Fruit fly (Drosophila melanogaster) whole organism, prepupa: ENCODE results near the gene hdm.
A peak's percentile ranks its signal among the peaks of the same experiment; 100 is the strongest.

Source experiments
- CG10631 ChIP-seq: fragments of 200-800 bp; sonication (Bioruptor generic); optimal IDR thresholded peaks from 2 replicates; lab custom pipeline; 2016; ENCODE audit warnings: missing biosample characterization, missing genetic modification characterization
- CG11902 ChIP-seq: fragments of 200-800 bp; sonication (Bioruptor generic); optimal IDR thresholded peaks from 3 replicates; lab custom pipeline; 2016; ENCODE audit warnings: missing biosample characterization, missing genetic modification characterization
- CG15336 ChIP-seq: fragments of 200-800 bp; sonication (Bioruptor generic); IDR thresholded peaks from 2 replicates; pipeline ENCODE4 v1.3.6; 2022; ENCODE audit warnings: missing biosample characterization, missing genetic modification characterization
- CG34406 ChIP-seq: fragments of 200-800 bp; sonication (Bioruptor generic); optimal IDR thresholded peaks from 3 replicates; lab custom pipeline; 2016; ENCODE audit warnings: missing biosample characterization, missing genetic modification characterization
- CG4318 ChIP-seq: fragments of 200-800 bp; sonication (Bioruptor generic); optimal IDR thresholded peaks from 3 replicates; lab custom pipeline; 2017; ENCODE audit warnings: missing biosample characterization, mild to moderate bottlenecking, missing genetic modification characterization
- CG6163 ChIP-seq: fragments of 200-800 bp; sonication (Bioruptor generic); IDR thresholded peaks from 3 replicates; pipeline ENCODE4 v1.3.6; 2022; ENCODE audit warnings: missing biosample characterization, missing genetic modification characterization
- CG6276 ChIP-seq: fragments of 200-800 bp; sonication (Bioruptor generic); optimal IDR thresholded peaks from 2 replicates; lab custom pipeline; 2017; ENCODE audit warnings: missing biosample characterization, mild to moderate bottlenecking, missing genetic modification characterization
- CG6792 ChIP-seq: fragments of 200-800 bp; sonication (Bioruptor generic); optimal IDR thresholded peaks from 3 replicates; lab custom pipeline; 2016; ENCODE audit warnings: missing biosample characterization, missing genetic modification characterization
- CG6808 ChIP-seq: fragments of 200-800 bp; sonication (Bioruptor generic); optimal IDR thresholded peaks from 3 replicates; lab custom pipeline; 2017; ENCODE audit warnings: missing biosample characterization, missing genetic modification characterization, mild to moderate bottlenecking, moderate library complexity, missing genetic modification reagents
- CG8319 ChIP-seq: fragments of 200-800 bp; sonication (Bioruptor generic); optimal IDR thresholded peaks from 3 replicates; lab custom pipeline; 2016; ENCODE audit warnings: missing biosample characterization, missing genetic modification characterization
- CG8632 ChIP-seq: fragments of 200-800 bp; sonication (Bioruptor generic); optimal IDR thresholded peaks from 3 replicates; lab custom pipeline; 2016; ENCODE audit warnings: missing biosample characterization, missing genetic modification characterization
- CG9139 ChIP-seq: fragments of 200-800 bp; sonication (Bioruptor generic); optimal IDR thresholded peaks from 3 replicates; lab custom pipeline; 2017; ENCODE audit warnings: missing biosample characterization, mild to moderate bottlenecking, missing genetic modification characterization
- Ets21C ChIP-seq: fragments of 200-800 bp; sonication (Bioruptor generic); optimal IDR thresholded peaks from 3 replicates; lab custom pipeline; 2016; ENCODE audit warnings: missing biosample characterization, missing genetic modification characterization
- Gug ChIP-seq: fragments of 200-800 bp; sonication (Bioruptor generic); IDR thresholded peaks from 2 replicates; pipeline ENCODE4 v1.3.6; 2022; ENCODE audit warnings: missing biosample characterization, missing genetic modification characterization
- Hr38 ChIP-seq: sonication (Bioruptor generic); optimal IDR thresholded peaks from 2 replicates; lab custom pipeline; 2016; ENCODE audit warnings: missing biosample characterization, missing genetic modification characterization
- Hr39 ChIP-seq: fragments of 200-800 bp; sonication (Bioruptor generic); optimal IDR thresholded peaks from 2 replicates; lab custom pipeline; 2016; ENCODE audit warnings: missing biosample characterization, missing genetic modification characterization
- Hr4 ChIP-seq: fragments of 200-800 bp; sonication (Bioruptor generic); optimal IDR thresholded peaks from 3 replicates; lab custom pipeline; 2016; ENCODE audit warnings: missing biosample characterization, missing genetic modification characterization
- Met ChIP-seq: fragments of 200-800 bp; sonication (Bioruptor generic); optimal IDR thresholded peaks from 3 replicates; lab custom pipeline; 2016; ENCODE audit warnings: missing biosample characterization, missing genetic modification characterization
- OdsH ChIP-seq: fragments of 200-800 bp; sonication (Bioruptor generic); optimal IDR thresholded peaks from 3 replicates; lab custom pipeline; 2016; ENCODE audit warnings: missing biosample characterization, missing genetic modification characterization
- Smox ChIP-seq: fragments of 200-800 bp; sonication (Bioruptor generic); optimal IDR thresholded peaks from 3 replicates; lab custom pipeline; 2016; ENCODE audit warnings: missing biosample characterization, missing genetic modification characterization
- Sox102F ChIP-seq: fragments of 200-800 bp; sonication (Bioruptor generic); optimal IDR thresholded peaks from 2 replicates; lab custom pipeline; 2016; ENCODE audit warnings: missing biosample characterization, mild to moderate bottlenecking, missing genetic modification characterization
- Sox15 ChIP-seq: fragments of 200-800 bp; sonication (Bioruptor generic); optimal IDR thresholded peaks from 3 replicates; lab custom pipeline; 2016; ENCODE audit warnings: missing biosample characterization, missing genetic modification characterization
- achi ChIP-seq: fragments of 200-800 bp; sonication (Bioruptor generic); optimal IDR thresholded peaks from 3 replicates; lab custom pipeline; 2016; ENCODE audit warnings: missing biosample characterization, missing genetic modification characterization
- acj6 ChIP-seq: fragments of 200-800 bp; sonication (Bioruptor generic); optimal IDR thresholded peaks from 3 replicates; lab custom pipeline; 2016; ENCODE audit warnings: missing biosample characterization, missing genetic modification characterization
- cyc ChIP-seq: fragments of 200-800 bp; sonication (Bioruptor generic); optimal IDR thresholded peaks from 3 replicates; lab custom pipeline; 2016; ENCODE audit warnings: missing biosample characterization, missing genetic modification characterization
- dsx ChIP-seq: fragments of 200-800 bp; optimal IDR thresholded peaks from 3 replicates; lab custom pipeline; 2019; ENCODE audit warnings: missing biosample characterization, mild to moderate bottlenecking, missing genetic modification characterization, moderate library complexity; ENCODE audit not compliant: poor library complexity, severe bottlenecking
- eg ChIP-seq: fragments of 200-800 bp; sonication (Bioruptor generic); IDR thresholded peaks from 3 replicates; pipeline ENCODE4 v1.3.6; 2022; ENCODE audit warnings: missing biosample characterization, missing genetic modification characterization
- fd59A ChIP-seq: fragments of 200-800 bp; sonication (Bioruptor generic); optimal IDR thresholded peaks from 2 replicates; lab custom pipeline; 2017; ENCODE audit warnings: missing biosample characterization, mild to moderate bottlenecking, missing genetic modification characterization, missing genetic modification reagents
- fd85E ChIP-seq: fragments of 200-800 bp; sonication (Bioruptor generic); optimal IDR thresholded peaks from 3 replicates; lab custom pipeline; 2016; ENCODE audit warnings: missing biosample characterization, missing genetic modification characterization
- lz ChIP-seq: fragments of 200-800 bp; sonication (Bioruptor generic); optimal IDR thresholded peaks from 3 replicates; lab custom pipeline; 2016; ENCODE audit warnings: missing biosample characterization, missing genetic modification characterization
- pdm3 ChIP-seq: fragments of 200-800 bp; sonication (Bioruptor generic); optimal IDR thresholded peaks from 3 replicates; lab custom pipeline; 2016; ENCODE audit warnings: missing biosample characterization, missing genetic modification characterization
- salr ChIP-seq, 2 experiments: fragments of 200-800 bp; sonication (Bioruptor generic); optimal IDR thresholded peaks; 3 replicates each; lab custom pipeline; 2016 to 2018; ENCODE audit warnings: missing biosample characterization in 2 of 2, missing genetic modification characterization in 2 of 2, mild to moderate bottlenecking in 1 of 2
- spab ChIP-seq: fragments of 200-800 bp; sonication (Bioruptor generic); optimal IDR thresholded peaks from 2 replicates; lab custom pipeline; 2017; ENCODE audit warnings: missing biosample characterization, mild to moderate bottlenecking, missing genetic modification characterization, missing genetic modification reagents
- ss ChIP-seq, 2 experiments: fragments of 200-800 bp; sonication (Bioruptor generic); optimal IDR thresholded peaks; 2 replicates in 1 of 2; 3 replicates in 1 of 2; lab custom pipeline; 2017 to 2018; ENCODE audit warnings: mild to moderate bottlenecking in 2 of 2, missing biosample characterization in 2 of 2, missing genetic modification characterization in 2 of 2, moderate library complexity in 1 of 2
- svp ChIP-seq: fragments of 200-800 bp; sonication (Bioruptor generic); peaks from one replicate; lab custom pipeline; 2016; ENCODE audit warnings: missing biosample characterization, missing genetic modification characterization
- vri ChIP-seq: fragments of 200-800 bp; sonication (Bioruptor generic); optimal IDR thresholded peaks from 3 replicates; lab custom pipeline; 2016; ENCODE audit warnings: missing biosample characterization, mild to moderate bottlenecking, missing genetic modification characterization

hdm gene

dm6 chrX:7888386-7889024 is 31.4 kb downstream of the hdm start, which contains the start of gene Acat1 (continued):
- TF ChIP-seq Gug (GFP tag; lab: Robert Waterston, UW) (peak; percentile 36), eg (GFP tag; lab: Robert Waterston, UW) (peak; percentile 81), Hr39 (GFP tag; lab: Kevin White, UChicago) (peak; percentile 80), CG6276 (GFP tag; lab: Kevin White, UChicago) (peak; percentile 1), CG8319 (GFP tag; lab: Kevin White, UChicago) (peak; percentile 74), CG6792 (GFP tag; lab: Kevin White, UChicago) (peak; percentile 70), Met (peak; percentile 84), CG6808 (GFP tag; lab: Kevin White, UChicago) (peak; percentile 23), CG9139 (GFP tag; lab: Kevin White, UChicago) (peak; percentile 14), Hr4 (peak; percentile 76), spab (GFP tag; lab: Kevin White, UChicago) (no peak), achi (GFP tag; lab: Kevin White, UChicago) (peak; percentile 76), dsx (GFP tag; lab: Kevin White, UChicago) (no peak), Sox15 (GFP tag; lab: Kevin White, UChicago) (peak; percentile 49), vri (peak; percentile 94), Smox (GFP tag; lab: Kevin White, UChicago) (peak; percentile 78), ss (GFP tag; optimal IDR thresholded peaks at IDR 0.05; lab: Kevin White, UChicago) (peak; percentile 1 to 42), CG4318 (GFP tag; lab: Kevin White, UChicago) (peak; percentile 19), CG8632 (peak; percentile 65), CG15336 (GFP tag; lab: Robert Waterston, UW) (peak; percentile 65), lz (GFP tag; lab: Kevin White, UChicago) (peak; percentile 86)

- TF ChIP-seq salr (GFP tag; optimal IDR thresholded peaks at IDR 0.05; lab: Kevin White, UChicago) (no peak), CG34406 (no peak), lz (GFP tag; lab: Kevin White, UChicago) (no peak), cyc (GFP tag; lab: Kevin White, UChicago) (no peak), Hr38 (GFP tag; lab: Kevin White, UChicago) (no peak), svp (GFP tag; lab: Kevin White, UChicago) (no peak), OdsH (GFP tag; lab: Kevin White, UChicago) (no peak), CG6276 (GFP tag; lab: Kevin White, UChicago) (no peak), fd59A (no peak), Sox102F (GFP tag; lab: Kevin White, UChicago) (no peak), CG6792 (GFP tag; lab: Kevin White, UChicago) (no peak), acj6 (GFP tag; lab: Kevin White, UChicago) (no peak), fd85E (no peak), CG11902 (GFP tag; lab: Kevin White, UChicago) (no peak), Hr39 (GFP tag; lab: Kevin White, UChicago) (no peak), CG6163 (GFP tag; lab: Robert Waterston, UW) (no peak)
Measured at dm6 chrX:7884360-7884759, 35.6 kb downstream of the hdm start, which contains the start of gene Ir7g. Ir7g (plus strand) TSS chrX:7884660.

- TF ChIP-seq Ets21C (no peak), Sox15 (GFP tag; lab: Kevin White, UChicago) (no peak), CG10631 (GFP tag; lab: Kevin White, UChicago) (no peak), pdm3 (GFP tag; lab: Kevin White, UChicago) (no peak)
Measured at dm6 chrX:7883926-7884325, 36.0 kb downstream of the hdm start, which contains the start of gene Ir7f. Ir7f (minus strand) TSS chrX:7884026.
